Worm (Caenorhabditis elegans): ENCODE results near the gene C15B12.2.
A peak's percentile ranks its signal among the peaks of the same experiment; 100 is the strongest.

Gene C15B12.2

ce11 chrX:6448866-6449400, 14.3 kb upstream of the C15B12.2 start, which contains the start of gene fah-1 (continued):
- no peak for TF ChIP-seq fkh-10 (GFP tag; optimal IDR thresholded peaks at IDR 0.05)
- no peak for TF ChIP-seq snpc-4 (tag; optimal IDR thresholded peaks at IDR 0.05)
- TF ChIP-seq nhr-11 (tag; optimal IDR thresholded peaks at IDR 0.05): no peak
- peak; percentile 80 for TF ChIP-seq lin-14 (GFP tag; optimal IDR thresholded peaks at IDR 0.05)
- no peak for TF ChIP-seq lin-15B (tag; optimal IDR thresholded peaks at IDR 0.05)
- no peak for TF ChIP-seq lsy-2 (tag; optimal IDR thresholded peaks at IDR 0.05)
- peak; percentile 27 for TF ChIP-seq swsn-7 (tag; optimal IDR thresholded peaks at IDR 0.05)
- no peak for TF ChIP-seq Y116A8C.19 (tag; optimal IDR thresholded peaks at IDR 0.05; ENCODE audit: borderline replicate concordance)
- no peak for TF ChIP-seq unc-30 (tag; optimal IDR thresholded peaks at IDR 0.05)
- peak; percentile 84 for TF ChIP-seq nhr-90 (tag; optimal IDR thresholded peaks at IDR 0.05; ENCODE audit: poor library complexity)
- no peak for TF ChIP-seq pax-3 (tag; optimal IDR thresholded peaks at IDR 0.05)
- peak; percentile 97 for TF ChIP-seq nhr-20 (tag; optimal IDR thresholded peaks at IDR 0.05)
- no peak for TF ChIP-seq irx-1 (tag; optimal IDR thresholded peaks at IDR 0.05)
- no peak for TF ChIP-seq hlh-17 (GFP tag; optimal IDR thresholded peaks at IDR 0.05; ENCODE audit: borderline replicate concordance)
- no peak for TF ChIP-seq aly-2 (tag; optimal IDR thresholded peaks at IDR 0.05)
- no peak for TF ChIP-seq unc-130 (tag; optimal IDR thresholded peaks at IDR 0.05)
- peak; percentile 52 for TF ChIP-seq xbp-1 (tag; optimal IDR thresholded peaks at IDR 0.05)
- peak; percentile 1 for TF ChIP-seq skn-1 (tag; optimal IDR thresholded peaks at IDR 0.05)
- TF ChIP-seq sup-37 (GFP tag; optimal IDR thresholded peaks at IDR 0.05): no peak
- TF ChIP-seq ceh-88 (GFP tag; IDR thresholded peaks at IDR 0.05): no peak
- TF ChIP-seq nhr-47 (tag; optimal IDR thresholded peaks at IDR 0.05): peak; percentile 61
- TF ChIP-seq lin-35 (GFP tag; optimal IDR thresholded peaks at IDR 0.05): peak in 1 of 2 experiments; percentile 41
- TF ChIP-seq C04F5.9 (tag; optimal IDR thresholded peaks at IDR 0.05): no peak
- no peak for TF ChIP-seq ceh-8 (GFP tag; optimal IDR thresholded peaks at IDR 0.05)
- no peak for TF ChIP-seq tbx-2 (tag; optimal IDR thresholded peaks at IDR 0.05)
- peak in 3 of 6 experiments; percentile 71 to 92 (median 82) for TF ChIP-seq elt-3 (tag; optimal IDR thresholded peaks at IDR 0.05)
- no peak for TF ChIP-seq fkh-8 (tag; optimal IDR thresholded peaks at IDR 0.05)
- TF ChIP-seq ets-5 (GFP tag; IDR thresholded peaks at IDR 0.05): no peak
- TF ChIP-seq grh-1 (GFP tag; IDR thresholded peaks at IDR 0.05): peak; percentile 65
- peak in 1 of 2 experiments; percentile 3 for TF ChIP-seq mdl-1 (tag; optimal IDR thresholded peaks at IDR 0.05)
- no peak for TF ChIP-seq sptf-1 (tag; optimal IDR thresholded peaks at IDR 0.05)
- TF ChIP-seq ceh-90 (tag; optimal IDR thresholded peaks at IDR 0.05): no peak
- TF ChIP-seq aha-1 (tag; optimal IDR thresholded peaks at IDR 0.05): no peak
- peak; percentile 34 for TF ChIP-seq mep-1 (tag; optimal IDR thresholded peaks at IDR 0.05)
- TF ChIP-seq nhr-85 (tag): peak; percentile 97
- peak; percentile 89 for TF ChIP-seq pag-3 (tag; optimal IDR thresholded peaks at IDR 0.05; ENCODE audit: borderline replicate concordance, insufficient read depth)
- TF ChIP-seq vab-15 (tag; optimal IDR thresholded peaks at IDR 0.05): peak; percentile 1
- TF ChIP-seq nhr-76 (tag; optimal IDR thresholded peaks at IDR 0.05): no peak
- no peak for TF ChIP-seq ztf-4 (tag; optimal IDR thresholded peaks at IDR 0.05)
- TF ChIP-seq nhr-28 (tag; optimal IDR thresholded peaks at IDR 0.05): no peak

- no peak for TF ChIP-seq hlh-17 (GFP tag; optimal IDR thresholded peaks at IDR 0.05; ENCODE audit: borderline replicate concordance)
Observed at ce11 chrX:6450839-6451491, 12.2 kb upstream of the C15B12.2 start, which contains the start of the genes grl-6 and K10C2.6. TSS of gene grl-6 (minus strand) at chrX:6450939. TSS of gene K10C2.6 (plus strand) at chrX:6451441.

Data from whole organism, L1 larva.